Fruit fly (Drosophila melanogaster) whole organism, pupa: ENCODE data around the gene CG31007.

Source experiments
- CG10348 ChIP-seq: fragments of 200-800 bp; sonication (Bioruptor generic); IDR thresholded peaks from 2 replicates; pipeline ENCODE4 v1.3.6; 2022; ENCODE audit warnings: missing biosample characterization, missing genetic modification characterization
- CG12605 ChIP-seq: fragments of 200-800 bp; sonication (Bioruptor generic); IDR thresholded peaks from 2 replicates; pipeline ENCODE4 v1.3.6; 2022; ENCODE audit warnings: missing biosample characterization, missing genetic modification characterization
- CG13204 ChIP-seq: fragments of 200-800 bp; sonication (Bioruptor generic); optimal IDR thresholded peaks from 2 replicates; lab custom pipeline; 2018; ENCODE audit warnings: missing biosample characterization, mild to moderate bottlenecking, missing genetic modification characterization, moderate library complexity
- CG14655 ChIP-seq: fragments of 200-800 bp; sonication (Bioruptor generic); optimal IDR thresholded peaks from 3 replicates; lab custom pipeline; 2017; ENCODE audit warnings: mild to moderate bottlenecking, missing biosample characterization, missing genetic modification reagents, missing genetic modification characterization
- CG17806 ChIP-seq: fragments of 200-800 bp; sonication (Bioruptor generic); optimal IDR thresholded peaks from 2 replicates; lab custom pipeline; 2018; ENCODE audit warnings: missing biosample characterization, mild to moderate bottlenecking, missing genetic modification characterization, moderate library complexity
- CG34367 ChIP-seq: fragments of 200-800 bp; sonication (Bioruptor generic); optimal IDR thresholded peaks from 2 replicates; lab custom pipeline; 2018; ENCODE audit warnings: missing biosample characterization, mild to moderate bottlenecking, missing genetic modification characterization
- CG4496 ChIP-seq: fragments of 200-800 bp; sonication (Bioruptor generic); IDR thresholded peaks from 3 replicates; pipeline ENCODE4 v1.3.6; 2022; ENCODE audit warnings: missing biosample characterization, missing genetic modification characterization
- CG8301 ChIP-seq: fragments of 200-800 bp; sonication (Bioruptor generic); optimal IDR thresholded peaks from 2 replicates; lab custom pipeline; 2018; ENCODE audit warnings: missing biosample characterization, mild to moderate bottlenecking, missing genetic modification characterization
- D1 ChIP-seq: fragments of 200-800 bp; sonication (Bioruptor generic); optimal IDR thresholded peaks from 2 replicates; lab custom pipeline; 2018; ENCODE audit warnings: missing biosample characterization, mild to moderate bottlenecking, missing genetic modification characterization, moderate library complexity
- Ets98B ChIP-seq: fragments of 200-800 bp; sonication (Bioruptor generic); IDR thresholded peaks from 2 replicates; pipeline ENCODE4 v1.3.6; 2022; ENCODE audit warnings: missing biosample characterization, missing genetic modification characterization
- Pif1A ChIP-seq: fragments of 200-800 bp; sonication (Bioruptor generic); optimal IDR thresholded peaks from 3 replicates; lab custom pipeline; 2016; ENCODE audit warnings: missing biosample characterization, missing genetic modification characterization
- Pif1B ChIP-seq: fragments of 200-800 bp; sonication (Bioruptor generic); optimal IDR thresholded peaks from 3 replicates; lab custom pipeline; 2016; ENCODE audit warnings: missing biosample characterization, missing genetic modification characterization
- gl ChIP-seq: fragments of 200-800 bp; sonication (Bioruptor generic); optimal IDR thresholded peaks from 2 replicates; lab custom pipeline; 2018; ENCODE audit warnings: missing biosample characterization, mild to moderate bottlenecking, missing genetic modification characterization
- rn ChIP-seq: fragments of 200-800 bp; sonication (Bioruptor generic); IDR thresholded peaks from 2 replicates; pipeline ENCODE4 v1.3.6; 2022; ENCODE audit warnings: missing biosample characterization, missing genetic modification characterization

DNA sequence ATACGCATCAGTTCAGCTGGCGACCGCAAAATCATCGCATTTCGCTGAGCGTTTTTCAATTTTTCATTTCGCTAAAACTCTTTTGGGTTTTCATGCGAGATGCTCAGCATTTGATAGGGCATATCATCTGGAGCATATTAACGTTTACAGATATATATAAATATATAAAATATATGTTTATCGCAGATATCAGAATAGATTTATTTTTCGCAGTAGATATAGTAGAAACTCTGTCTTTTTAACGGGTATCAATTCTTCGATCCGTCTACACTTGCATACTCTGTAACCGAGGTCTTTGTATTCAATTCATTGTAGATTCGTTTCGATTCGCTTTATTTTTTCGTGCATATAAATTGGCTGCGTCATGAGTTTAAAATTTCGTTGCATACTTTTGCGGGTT is 27.4 kb upstream of the CG31007 start:
- TF ChIP-seq Pif1A (GFP tag; lab: Kevin White, UChicago) (no peak), gl (no peak), CG4496 (no peak; the same call in 2 of the 3 replicates), rn (GFP tag; lab: Robert Waterston, UW) (no peak), CG12605 (GFP tag; lab: Robert Waterston, UW) (no peak), CG8301 (tag; lab: Kevin White, UChicago) (no peak), Pif1B (no peak), CG34367 (no peak), CG13204 (GFP tag; lab: Kevin White, UChicago) (no peak), D1 (tag; lab: Kevin White, UChicago) (no peak), CG10348 (GFP tag; lab: Robert Waterston, UW) (no peak), CG14655 (GFP tag; lab: Kevin White, UChicago) (no peak), Ets98B (GFP tag; lab: Robert Waterston, UW) (no peak; the same call in 1 of the 2 replicates), CG17806 (tag; lab: Kevin White, UChicago) (no peak)
